Fruit fly (Drosophila melanogaster) whole organism, embryonic: ENCODE data around the gene Tengl1.
A peak's percentile ranks its signal among the peaks of the same experiment; 100 is the strongest.

Experiments used
- BtbVII ChIP-seq: fragments of 200-800 bp; sonication (Bioruptor generic); optimal IDR thresholded peaks from 3 replicates; lab custom pipeline; 2017; ENCODE audit warnings: missing biosample characterization, mild to moderate bottlenecking, missing genetic modification characterization
- CG10209 ChIP-seq: fragments of 200-800 bp; sonication (Bioruptor generic); optimal IDR thresholded peaks from 3 replicates; lab custom pipeline; 2017; ENCODE audit warnings: missing biosample characterization, mild to moderate bottlenecking, missing genetic modification characterization, missing genetic modification reagents
- CG11560 ChIP-seq: fragments of 200-800 bp; sonication (Bioruptor generic); IDR thresholded peaks from 3 replicates; pipeline ENCODE4 v1.3.6; 2022; ENCODE audit warnings: missing biosample characterization, missing genetic modification characterization
- CG12071 ChIP-seq: fragments of 200-800 bp; sonication (Bioruptor generic); optimal IDR thresholded peaks from 3 replicates; lab custom pipeline; 2018; ENCODE audit warnings: missing biosample characterization, mild to moderate bottlenecking, missing genetic modification characterization
- CG13775 ChIP-seq: fragments of 200-800 bp; sonication (Bioruptor generic); optimal IDR thresholded peaks from 3 replicates; lab custom pipeline; 2017; ENCODE audit warnings: missing biosample characterization, mild to moderate bottlenecking, missing genetic modification characterization
- CG15601 ChIP-seq: fragments of 200-800 bp; sonication (Bioruptor generic); optimal IDR thresholded peaks from 3 replicates; lab custom pipeline; 2019; ENCODE audit warnings: missing biosample characterization, mild to moderate bottlenecking, missing genetic modification characterization, moderate library complexity
- CG17829 ChIP-seq: fragments of 200-800 bp; optimal IDR thresholded peaks from 2 replicates; lab custom pipeline; 2019; ENCODE audit warnings: missing biosample characterization, mild to moderate bottlenecking, missing genetic modification characterization, moderate library complexity
- CG2129 ChIP-seq: fragments of 200-800 bp; sonication (Bioruptor generic); IDR thresholded peaks from 2 replicates; pipeline ENCODE4 v1.3.6; 2022; ENCODE audit warnings: missing biosample characterization, missing genetic modification characterization; ENCODE audit not compliant: partially characterized antibody
- CG2889 ChIP-seq: fragments of 200-800 bp; sonication (Bioruptor generic); IDR thresholded peaks from 3 replicates; pipeline ENCODE4 v1.3.6; 2022; ENCODE audit warnings: missing biosample characterization, missing genetic modification characterization
- CG30403 ChIP-seq: fragments of 200-800 bp; sonication (Bioruptor generic); optimal IDR thresholded peaks from 3 replicates; lab custom pipeline; 2016; ENCODE audit warnings: missing biosample characterization, missing genetic modification characterization
- CG33557 ChIP-seq: fragments of 200-800 bp; sonication (Bioruptor generic); optimal IDR thresholded peaks from 2 replicates; lab custom pipeline; 2019; ENCODE audit warnings: missing biosample characterization, mild to moderate bottlenecking, missing genetic modification characterization, moderate library complexity
- CG6272 ChIP-seq: fragments of 200-800 bp; sonication (Bioruptor generic); IDR thresholded peaks from 2 replicates; pipeline ENCODE4 v1.3.6; 2022; ENCODE audit warnings: missing biosample characterization, missing genetic modification characterization
- CG7556 ChIP-seq: fragments of 200-800 bp; sonication (Bioruptor generic); optimal IDR thresholded peaks from 2 replicates; lab custom pipeline; 2017; ENCODE audit warnings: missing biosample characterization, mild to moderate bottlenecking, missing genetic modification characterization
- CG7928 ChIP-seq: fragments of 200-800 bp; sonication (Bioruptor generic); optimal IDR thresholded peaks from 2 replicates; lab custom pipeline; 2017; ENCODE audit warnings: missing biosample characterization, mild to moderate bottlenecking, missing genetic modification characterization
- CG8478 ChIP-seq: fragments of >200 bp; optimal IDR thresholded peaks from 2 replicates; lab custom pipeline; 2018
- CG9876 ChIP-seq: fragments of 200-800 bp; sonication (Bioruptor generic); optimal IDR thresholded peaks from 2 replicates; lab custom pipeline; 2016; ENCODE audit warnings: missing biosample characterization, missing genetic modification characterization
- Camta ChIP-seq: fragments of 200-800 bp; sonication (Bioruptor generic); optimal IDR thresholded peaks from 2 replicates; lab custom pipeline; 2016; ENCODE audit warnings: missing biosample characterization, missing genetic modification characterization
- GATAe ChIP-seq: fragments of 200-800 bp; sonication (Bioruptor generic); conservative IDR thresholded peaks from 2 replicates; pipeline ENCODE4 v1.3.6; 2022; ENCODE audit warnings: missing biosample characterization, missing genetic modification characterization
- HLH3B ChIP-seq: fragments of 200-800 bp; sonication (Bioruptor generic); IDR thresholded peaks from 2 replicates; pipeline ENCODE4 v1.3.6; 2022; ENCODE audit warnings: missing biosample characterization, missing genetic modification characterization
- HmgZ ChIP-seq: fragments of 200-800 bp; sonication (Bioruptor generic); optimal IDR thresholded peaks from 2 replicates; lab custom pipeline; 2018; ENCODE audit warnings: missing biosample characterization, mild to moderate bottlenecking, missing genetic modification characterization
- Kr ChIP-seq: fragments of 200-800 bp; sonication (Bioruptor generic); optimal IDR thresholded peaks from 2 replicates; lab custom pipeline; 2017; ENCODE audit warnings: missing biosample characterization, mild to moderate bottlenecking, missing genetic modification characterization
- Lhr ChIP-seq: fragments of 200-800 bp; sonication (Bioruptor generic); optimal IDR thresholded peaks from 3 replicates; lab custom pipeline; 2017; ENCODE audit warnings: mild to moderate bottlenecking, missing biosample characterization, missing genetic modification reagents, missing genetic modification characterization
- MBD-R2 ChIP-seq: fragments of 200-800 bp; sonication (Bioruptor generic); IDR thresholded peaks from 2 replicates; pipeline ENCODE4 v1.3.6; 2022; ENCODE audit warnings: missing biosample characterization, missing genetic modification characterization
- Mad ChIP-seq: fragments of 200-800 bp; sonication (Bioruptor generic); optimal IDR thresholded peaks from 2 replicates; lab custom pipeline; 2016; ENCODE audit warnings: missing biosample characterization, missing genetic modification characterization
- Meics ChIP-seq: fragments of 200-800 bp; sonication (Bioruptor generic); optimal IDR thresholded peaks from 2 replicates; lab custom pipeline; 2017; ENCODE audit warnings: missing biosample characterization, mild to moderate bottlenecking, missing genetic modification characterization
- NC2α ChIP-seq: fragments of 200-800 bp; sonication (Bioruptor generic); optimal IDR thresholded peaks from 2 replicates; lab custom pipeline; 2016; ENCODE audit warnings: missing biosample characterization, missing genetic modification characterization
- Pdp1 ChIP-seq, 2 experiments: fragments of 200-800 bp; sonication (Bioruptor generic); optimal IDR thresholded peaks; 3 replicates each; lab custom pipeline; 2016; ENCODE audit warnings: missing biosample characterization in 2 of 2, missing genetic modification characterization in 2 of 2, mild to moderate bottlenecking in 1 of 2, moderate library complexity in 1 of 2
- ab ChIP-seq: fragments of 200-800 bp; sonication (Bioruptor generic); optimal IDR thresholded peaks from 2 replicates; lab custom pipeline; 2016; ENCODE audit warnings: missing biosample characterization, missing genetic modification characterization
- aop ChIP-seq: fragments of 200-800 bp; sonication (Bioruptor generic); IDR thresholded peaks from 2 replicates; pipeline ENCODE4 v1.3.6; 2022; ENCODE audit warnings: missing biosample characterization, missing genetic modification characterization
- bowl ChIP-seq: fragments of 200-800 bp; sonication (Bioruptor generic); IDR thresholded peaks from 2 replicates; pipeline ENCODE4 v1.3.6; 2022; ENCODE audit warnings: missing biosample characterization, missing genetic modification characterization
- cad ChIP-seq: fragments of >200 bp; optimal IDR thresholded peaks from 2 replicates; lab custom pipeline; 2017; ENCODE audit warnings: missing biosample characterization, missing genetic modification characterization
- caup ChIP-seq: fragments of 200-800 bp; sonication (Bioruptor generic); optimal IDR thresholded peaks from 3 replicates; lab custom pipeline; 2017; ENCODE audit warnings: missing biosample characterization, mild to moderate bottlenecking, missing genetic modification characterization, moderate library complexity; ENCODE audit not compliant: severe bottlenecking
- chm ChIP-seq: fragments of 200-800 bp; sonication (Bioruptor generic); IDR thresholded peaks from 2 replicates; pipeline ENCODE4 v1.3.6; 2022; ENCODE audit warnings: missing biosample characterization, missing genetic modification characterization
- crp ChIP-seq, 2 experiments: fragments of 200-800 bp; sonication (Bioruptor generic); optimal IDR thresholded peaks; 2 replicates in 1 of 2; 3 replicates in 1 of 2; lab custom pipeline; 2017; ENCODE audit warnings: missing biosample characterization in 2 of 2, missing genetic modification characterization in 2 of 2, mild to moderate bottlenecking in 1 of 2, moderate library complexity in 1 of 2
- disco-r ChIP-seq: fragments of 200-800 bp; sonication (Bioruptor generic); optimal IDR thresholded peaks from 2 replicates; lab custom pipeline; 2016; ENCODE audit warnings: missing biosample characterization, missing genetic modification characterization
- esg ChIP-seq: fragments of 200-800 bp; sonication (Bioruptor generic); conservative IDR thresholded peaks from 2 replicates; pipeline ENCODE4 v1.3.6; 2022; ENCODE audit warnings: missing biosample characterization, missing genetic modification characterization
- eve ChIP-seq, 2 experiments: fragments of >200 bp; optimal IDR thresholded peaks; 2 replicates each; lab custom pipeline; 2017; ENCODE audit warnings: missing biosample characterization in 2 of 2, missing genetic modification characterization in 2 of 2
- insv ChIP-seq, 2 experiments: fragments of 200-800 bp; sonication (Bioruptor generic); optimal IDR thresholded peaks; 3 replicates each; lab custom pipeline; 2016 to 2018; ENCODE audit warnings: missing biosample characterization in 2 of 2, missing genetic modification characterization in 2 of 2
- knrl ChIP-seq: fragments of 200-800 bp; sonication (Bioruptor generic); IDR thresholded peaks from 3 replicates; pipeline ENCODE4 v1.3.6; 2022; ENCODE audit warnings: missing biosample characterization, missing genetic modification characterization; ENCODE audit not compliant: partially characterized antibody
- luna ChIP-seq: fragments of 200-800 bp; sonication (Bioruptor generic); optimal IDR thresholded peaks from 2 replicates; lab custom pipeline; 2016; ENCODE audit warnings: missing biosample characterization, missing genetic modification characterization
- pum ChIP-seq: fragments of 200-800 bp; sonication (Bioruptor generic); optimal IDR thresholded peaks from 2 replicates; lab custom pipeline; 2016; ENCODE audit warnings: missing biosample characterization, missing genetic modification characterization
- ranshi ChIP-seq: fragments of 200-800 bp; sonication (Bioruptor generic); IDR thresholded peaks from 2 replicates; pipeline ENCODE4 v1.3.6; 2022; ENCODE audit warnings: missing biosample characterization, missing genetic modification characterization
- repo ChIP-seq: fragments of 200-800 bp; sonication (Bioruptor generic); optimal IDR thresholded peaks from 2 replicates; lab custom pipeline; 2016; ENCODE audit warnings: missing biosample characterization, missing genetic modification characterization
- run ChIP-seq: fragments of 200-800 bp; sonication (Bioruptor generic); optimal IDR thresholded peaks from 3 replicates; lab custom pipeline; 2018; ENCODE audit warnings: missing biosample characterization, mild to moderate bottlenecking, missing genetic modification characterization
- sim ChIP-seq: fragments of 200-800 bp; sonication (Bioruptor generic); IDR thresholded peaks from 2 replicates; pipeline ENCODE4 v1.3.6; 2022; ENCODE audit warnings: missing biosample characterization, missing genetic modification characterization
- sob ChIP-seq: fragments of 200-800 bp; sonication (Bioruptor generic); IDR thresholded peaks from 2 replicates; pipeline ENCODE4 v1.3.6; 2022; ENCODE audit warnings: missing biosample characterization, missing genetic modification characterization
- vnd ChIP-seq: fragments of 200-800 bp; sonication (Bioruptor generic); IDR thresholded peaks from 3 replicates; pipeline ENCODE4 v1.3.6; 2022; ENCODE audit warnings: missing biosample characterization, missing genetic modification characterization; ENCODE audit not compliant: partially characterized antibody
- zen2 ChIP-seq: fragments of 200-800 bp; sonication (Bioruptor generic); IDR thresholded peaks from 3 replicates; pipeline ENCODE4 v1.3.6; 2022; ENCODE audit warnings: missing biosample characterization, missing genetic modification characterization; ENCODE audit not compliant: partially characterized antibody

The Tengl1 gene

DNA sequence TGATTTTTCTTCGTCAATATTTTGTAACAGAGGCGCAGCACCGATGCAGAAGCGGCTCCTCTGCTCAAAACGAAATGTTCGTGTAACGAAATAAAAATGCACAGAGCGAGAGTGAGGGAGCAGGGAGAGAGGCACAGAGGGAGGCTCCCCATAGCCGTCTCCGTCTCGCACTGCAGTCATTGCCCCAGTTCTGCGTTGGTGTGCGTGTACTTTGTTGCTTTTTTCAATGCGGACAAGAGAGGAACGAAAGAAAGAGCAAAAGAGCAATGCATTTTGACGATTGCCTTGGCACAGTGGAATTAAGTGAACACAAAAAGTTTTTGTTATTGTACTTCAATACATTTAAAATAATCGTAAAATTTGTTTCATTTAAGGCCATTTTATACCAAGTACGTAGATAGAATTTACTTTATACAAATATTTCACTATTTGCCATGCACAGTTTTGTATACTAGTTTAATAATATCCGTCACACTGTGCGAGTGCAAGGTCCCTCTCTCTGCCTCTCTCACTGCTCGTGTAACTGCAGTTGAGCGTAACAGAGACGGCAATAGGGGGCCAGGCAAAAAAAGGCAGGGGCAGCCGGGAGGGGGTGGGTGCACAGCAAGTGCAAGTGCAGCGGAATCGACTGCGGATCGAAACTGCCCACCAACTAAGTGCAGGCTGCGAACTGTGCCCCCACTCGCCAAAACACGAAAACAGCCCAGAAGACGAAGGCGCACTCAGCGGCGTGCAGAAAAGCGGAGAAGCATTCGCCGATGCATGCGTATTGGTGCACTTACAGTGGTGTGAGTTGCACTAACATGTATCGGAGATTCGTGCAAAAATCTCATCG, 38.2 kb downstream of the Tengl1 start (continued):
- TF ChIP-seq bowl (GFP tag; lab: Robert Waterston, UW) (peak; percentile 95), pum (peak; percentile 99), Mad (GFP tag; lab: Kevin White, UChicago) (peak; percentile 98), Pdp1 (GFP tag; optimal IDR thresholded peaks at IDR 0.05; lab: Kevin White, UChicago) (peak; percentile 97 to 98), disco-r (GFP tag; lab: Kevin White, UChicago) (peak; percentile 96), Lhr (GFP tag; lab: Kevin White, UChicago) (peak; percentile 99), crp (GFP tag; optimal IDR thresholded peaks at IDR 0.05; lab: Kevin White, UChicago) (peak; percentile 52 to 73), CG11560 (tag; lab: Robert Waterston, UW) (peak; percentile 86), Camta (peak; percentile 99), MBD-R2 (peak; percentile 81), sob (GFP tag; lab: Robert Waterston, UW) (peak; percentile 95), insv (GFP tag; optimal IDR thresholded peaks at IDR 0.05; lab: Kevin White, UChicago) (peak; percentile 60 to 61), knrl (peak; percentile 70; the same call in 2 of the 3 replicates), aop (GFP tag; lab: Robert Waterston, UW) (peak; percentile 98), CG15601 (tag; lab: Kevin White, UChicago) (peak; percentile 99), CG7928 (GFP tag; lab: Kevin White, UChicago) (peak; percentile 44)
- TF ChIP-seq, all 482 proteins: peak for 453

- TF ChIP-seq ranshi (GFP tag; lab: Robert Waterston, UW) (peak; percentile 63; the same call in 1 of the 2 replicates), CG13775 (GFP tag; lab: Kevin White, UChicago) (peak; percentile 81), Meics (GFP tag; lab: Kevin White, UChicago) (peak; percentile 32), CG2129 (no peak), ab (GFP tag; lab: Kevin White, UChicago) (peak; percentile 57), repo (GFP tag; lab: Kevin White, UChicago) (peak; percentile 50), CG7556 (peak; percentile 86), Kr (GFP tag; lab: Kevin White, UChicago) (no peak), run (tag; lab: Kevin White, UChicago) (peak; percentile 66), chm (GFP tag; lab: Robert Waterston, UW) (peak; percentile 72), CG2889 (no peak), BtbVII (GFP tag; lab: Kevin White, UChicago) (peak; percentile 71), NC2α (GFP tag; lab: Kevin White, UChicago) (peak; percentile 30), esg (GFP tag; lab: Robert Waterston, UW) (peak; percentile 49), sim (GFP tag; lab: Robert Waterston, UW) (peak; percentile 55; the same call in 1 of the 2 replicates), CG33557 (GFP tag; lab: Kevin White, UChicago) (peak; percentile 96), CG9876 (GFP tag; lab: Kevin White, UChicago) (peak; percentile 10), vnd (no peak), eve (GFP tag; optimal IDR thresholded peaks at IDR 0.05; lab: Kevin White, UChicago) (peak in 1 of 2 experiments; percentile 92), CG12071 (GFP tag; lab: Kevin White, UChicago) (peak; percentile 64), CG6272 (GFP tag; lab: Robert Waterston, UW) (peak; percentile 65), cad (GFP tag; lab: Kevin White, UChicago) (no peak), HmgZ (no peak), luna (GFP tag; lab: Kevin White, UChicago) (no peak), zen2 (GFP tag; lab: Robert Waterston, UW) (no peak), caup (peak; percentile 57), CG7928 (GFP tag; lab: Kevin White, UChicago) (no peak), CG17829 (tag; lab: Kevin White, UChicago) (peak; percentile 91), CG10209 (peak; percentile 84), CG30403 (GFP tag; lab: Kevin White, UChicago) (peak; percentile 87), GATAe (GFP tag; lab: Robert Waterston, UW) (no peak), HLH3B (GFP tag; lab: Robert Waterston, UW) (peak; percentile 71), CG8478 (lab: Kevin White, UChicago) (no peak)
Measured at dm6 chr2L:2201107-2201561, 39.3 kb downstream of the Tengl1 start.
